Worm (Caenorhabditis elegans) whole organism, L4 larva: ENCODE measurements around the gene T22D1.3.

Experiments
- lin-39 ChIP-seq: fragments of 150-350 bp; optimal IDR thresholded peaks from 2 replicates; lab custom pipeline; 2014; ENCODE audit warnings: missing biosample characterization, missing genetic modification reagents, missing genetic modification characterization
- lsy-2 ChIP-seq, 2 experiments: fragments of 150-350 bp in 1 of 2; sonication (generic microtip) in 1 of 2; optimal IDR thresholded peaks; 2 replicates each; lab custom pipeline; 2014 to 2017; ENCODE audit warnings: missing biosample characterization in 2 of 2, missing genetic modification characterization in 2 of 2

DNA sequence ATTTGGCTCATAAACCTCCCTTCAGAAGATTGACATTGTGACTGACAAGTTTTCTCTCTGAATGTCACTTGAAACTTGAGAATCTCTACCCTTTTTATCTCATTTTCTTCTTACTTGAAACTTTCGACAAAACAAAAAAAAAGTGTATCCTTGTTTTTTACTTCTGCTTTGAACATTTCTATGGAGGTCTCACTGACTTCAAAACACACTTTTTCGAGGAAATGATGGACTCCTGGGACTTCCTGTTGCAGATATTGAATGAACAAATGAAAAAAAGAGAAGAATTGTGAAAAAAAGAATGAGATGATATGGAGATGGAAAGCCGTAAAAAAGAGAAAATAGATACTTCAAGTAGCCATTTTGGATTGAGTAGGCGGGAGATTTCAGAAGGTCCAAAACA is 27.8 kb downstream of the T22D1.3 start:
- no peak for TF ChIP-seq lsy-2 (tag; optimal IDR thresholded peaks at IDR 0.05; lab: Kevin White, UChicago)
- no peak for TF ChIP-seq lin-39 (tag; lab: Kevin White, UChicago)
